Fruit fly (Drosophila melanogaster) whole organism, embryonic: Measurements from ENCODE around the gene CG5376.

Experiments
- Atf-2 ChIP-seq: fragments of 200-800 bp; sonication (Bioruptor generic); optimal IDR thresholded peaks from 2 replicates; lab custom pipeline; 2016; ENCODE audit warnings: missing biosample characterization, missing genetic modification characterization
- CG10209 ChIP-seq: fragments of 200-800 bp; sonication (Bioruptor generic); optimal IDR thresholded peaks from 3 replicates; lab custom pipeline; 2017; ENCODE audit warnings: missing biosample characterization, mild to moderate bottlenecking, missing genetic modification characterization, missing genetic modification reagents
- CG10366 ChIP-seq: fragments of 200-800 bp; sonication (Bioruptor generic); IDR thresholded peaks from 2 replicates; pipeline ENCODE4 v1.3.6; 2022; ENCODE audit warnings: missing biosample characterization, missing genetic modification characterization
- CG10565 ChIP-seq: fragments of 200-800 bp; sonication (Bioruptor generic); optimal IDR thresholded peaks from 3 replicates; lab custom pipeline; 2016; ENCODE audit warnings: missing biosample characterization, mild to moderate bottlenecking, missing genetic modification characterization
- CG14014 ChIP-seq: fragments of 200-800 bp; sonication (Bioruptor generic); IDR thresholded peaks from 2 replicates; pipeline ENCODE4 v1.3.6; 2022; ENCODE audit warnings: missing biosample characterization, missing genetic modification characterization
- CG15269 ChIP-seq: fragments of 200-800 bp; sonication (Bioruptor generic); optimal IDR thresholded peaks from 2 replicates; lab custom pipeline; 2018; ENCODE audit warnings: missing biosample characterization, mild to moderate bottlenecking, missing genetic modification characterization, moderate library complexity
- CG1529 ChIP-seq: fragments of 200-800 bp; sonication (Bioruptor generic); optimal IDR thresholded peaks from 3 replicates; lab custom pipeline; 2018; ENCODE audit warnings: missing biosample characterization, missing genetic modification characterization
- CG15696 ChIP-seq: fragments of 200-800 bp; sonication (Bioruptor generic); optimal IDR thresholded peaks from 2 replicates; lab custom pipeline; 2019; ENCODE audit warnings: missing biosample characterization, mild to moderate bottlenecking, missing genetic modification characterization, moderate library complexity
- CG1647 ChIP-seq: fragments of 200-800 bp; sonication (Bioruptor generic); optimal IDR thresholded peaks from 3 replicates; lab custom pipeline; 2016; ENCODE audit warnings: missing biosample characterization, missing genetic modification characterization
- CG2199 ChIP-seq: fragments of 200-800 bp; sonication (Bioruptor generic); IDR thresholded peaks from 3 replicates; pipeline ENCODE4 v1.3.6; 2022; ENCODE audit warnings: missing biosample characterization, missing genetic modification characterization
- CG33213 ChIP-seq: fragments of 200-800 bp; sonication (Bioruptor generic); optimal IDR thresholded peaks from 3 replicates; lab custom pipeline; 2016; ENCODE audit warnings: missing biosample characterization, missing genetic modification characterization
- CG34422 ChIP-seq: fragments of 200-800 bp; sonication (Bioruptor generic); IDR thresholded peaks from 3 replicates; pipeline ENCODE4 v1.3.6; 2022; ENCODE audit warnings: missing biosample characterization, missing genetic modification characterization
- CG4282 ChIP-seq: fragments of 200-800 bp; sonication (Bioruptor generic); optimal IDR thresholded peaks from 2 replicates; lab custom pipeline; 2016; ENCODE audit warnings: missing biosample characterization, missing genetic modification characterization
- CG43689 ChIP-seq: fragments of 200-800 bp; sonication (Bioruptor generic); IDR thresholded peaks from 2 replicates; pipeline ENCODE4 v1.3.6; 2022; ENCODE audit warnings: missing biosample characterization, missing genetic modification characterization
- CG4404 ChIP-seq: fragments of 200-800 bp; sonication (Bioruptor generic); IDR thresholded peaks from 2 replicates; pipeline ENCODE4 v1.3.6; 2022; ENCODE audit warnings: missing biosample characterization, missing genetic modification characterization
- CG7372 ChIP-seq: fragments of 200-800 bp; sonication (Bioruptor generic); IDR thresholded peaks from 2 replicates; pipeline ENCODE4 v1.3.6; 2022; ENCODE audit warnings: missing biosample characterization, missing genetic modification characterization
- CG8281 ChIP-seq: fragments of 200-800 bp; sonication (Bioruptor generic); optimal IDR thresholded peaks from 2 replicates; lab custom pipeline; 2018; ENCODE audit warnings: missing biosample characterization, mild to moderate bottlenecking, missing genetic modification characterization, moderate library complexity
- D19B ChIP-seq: fragments of 200-800 bp; sonication (Bioruptor generic); optimal IDR thresholded peaks from 2 replicates; lab custom pipeline; 2017; ENCODE audit warnings: missing biosample characterization, mild to moderate bottlenecking, missing genetic modification characterization
- Dek ChIP-seq: fragments of 200-800 bp; sonication (Bioruptor generic); optimal IDR thresholded peaks from 3 replicates; lab custom pipeline; 2019; ENCODE audit warnings: missing biosample characterization, mild to moderate bottlenecking, missing genetic modification characterization, moderate library complexity
- Ets97D ChIP-seq: fragments of 200-800 bp; sonication (Bioruptor generic); optimal IDR thresholded peaks from 3 replicates; lab custom pipeline; 2016; ENCODE audit warnings: missing biosample characterization, missing genetic modification characterization
- HLH4C ChIP-seq: fragments of 200-800 bp; sonication (Bioruptor generic); IDR thresholded peaks from 3 replicates; pipeline ENCODE4 v1.3.6; 2022; ENCODE audit warnings: missing biosample characterization, missing genetic modification characterization; ENCODE audit not compliant: partially characterized antibody
- HLH54F ChIP-seq: fragments of 200-800 bp; sonication (Bioruptor generic); optimal IDR thresholded peaks from 3 replicates; lab custom pipeline; 2016; ENCODE audit warnings: missing biosample characterization, missing genetic modification characterization
- Hand ChIP-seq: fragments of 200-800 bp; sonication (Bioruptor generic); optimal IDR thresholded peaks from 2 replicates; lab custom pipeline; 2017; ENCODE audit warnings: mild to moderate bottlenecking, missing biosample characterization, missing genetic modification reagents, missing genetic modification characterization
- NfI ChIP-seq: fragments of 200-800 bp; sonication (Bioruptor generic); optimal IDR thresholded peaks from 3 replicates; lab custom pipeline; 2018; ENCODE audit warnings: missing biosample characterization, mild to moderate bottlenecking, missing genetic modification characterization, moderate library complexity
- Tbp ChIP-seq: fragments of >200 bp; optimal IDR thresholded peaks from 2 replicates; lab custom pipeline; 2018; ENCODE audit warnings: missing biosample characterization, missing genetic modification characterization
- ara ChIP-seq: fragments of 200-800 bp; sonication (Bioruptor generic); IDR thresholded peaks from 2 replicates; pipeline ENCODE4 v1.3.6; 2022; ENCODE audit warnings: missing biosample characterization, missing genetic modification characterization
- bigmax ChIP-seq: fragments of 200-800 bp; sonication (Bioruptor generic); optimal IDR thresholded peaks from 2 replicates; lab custom pipeline; 2018; ENCODE audit warnings: missing biosample characterization, mild to moderate bottlenecking, missing genetic modification characterization
- chif ChIP-seq, 2 experiments: fragments of 200-800 bp; sonication (Bioruptor generic); optimal IDR thresholded peaks; 3 replicates each; lab custom pipeline; 2016; ENCODE audit warnings: missing biosample characterization in 2 of 2, missing genetic modification characterization in 2 of 2
- chn ChIP-seq: fragments of 200-800 bp; sonication (Bioruptor generic); optimal IDR thresholded peaks from 2 replicates; lab custom pipeline; 2016; ENCODE audit warnings: missing biosample characterization, missing genetic modification characterization
- ems ChIP-seq: fragments of 200-800 bp; sonication (Bioruptor generic); optimal IDR thresholded peaks from 3 replicates; lab custom pipeline; 2016; ENCODE audit warnings: missing biosample characterization, missing genetic modification characterization
- eyg ChIP-seq: fragments of 200-800 bp; sonication (Bioruptor generic); optimal IDR thresholded peaks from 3 replicates; lab custom pipeline; 2016; ENCODE audit warnings: missing biosample characterization, missing genetic modification characterization
- fd64A ChIP-seq: fragments of 200-800 bp; sonication (Bioruptor generic); optimal IDR thresholded peaks from 3 replicates; lab custom pipeline; 2018; ENCODE audit warnings: missing biosample characterization, mild to moderate bottlenecking, missing genetic modification characterization
- fd96Cb ChIP-seq: fragments of 200-800 bp; sonication (Bioruptor generic); optimal IDR thresholded peaks from 2 replicates; lab custom pipeline; 2018; ENCODE audit warnings: missing biosample characterization, mild to moderate bottlenecking, missing genetic modification characterization, moderate library complexity
- fru ChIP-seq: fragments of >200 bp; optimal IDR thresholded peaks from 2 replicates; lab custom pipeline; 2017
- grn ChIP-seq: fragments of 200-800 bp; sonication (Bioruptor generic); optimal IDR thresholded peaks from 3 replicates; lab custom pipeline; 2017; ENCODE audit warnings: missing biosample characterization, missing genetic modification characterization
- ham ChIP-seq: fragments of 200-800 bp; sonication (Bioruptor generic); IDR thresholded peaks from 2 replicates; pipeline ENCODE4 v1.3.6; 2022; ENCODE audit warnings: missing biosample characterization, missing genetic modification characterization
- hkb ChIP-seq, 2 experiments: fragments of 200-800 bp in 1 of 2; fragments of >200 bp in 1 of 2; sonication (Bioruptor generic) in 1 of 2; IDR thresholded peaks in 1 of 2; optimal IDR thresholded peaks in 1 of 2; 2 replicates each; pipeline versions ENCODE4 v1.3.6 to Lab custom; 2017 to 2022; ENCODE audit warnings: missing biosample characterization in 1 of 2, missing genetic modification characterization in 1 of 2
- kay ChIP-seq: fragments of 200-800 bp; sonication (Bioruptor generic); optimal IDR thresholded peaks from 2 replicates; lab custom pipeline; 2016; ENCODE audit warnings: missing biosample characterization, missing genetic modification characterization
- lbe ChIP-seq: fragments of 200-800 bp; sonication (Bioruptor generic); optimal IDR thresholded peaks from 2 replicates; lab custom pipeline; 2016; ENCODE audit warnings: missing biosample characterization, mild to moderate bottlenecking, missing genetic modification characterization
- maf-S ChIP-seq: fragments of 200-800 bp; sonication (Bioruptor generic); optimal IDR thresholded peaks from 2 replicates; lab custom pipeline; 2016; ENCODE audit warnings: missing biosample characterization, missing genetic modification characterization
- nau ChIP-seq: fragments of 200-800 bp; sonication (Bioruptor generic); optimal IDR thresholded peaks from 3 replicates; lab custom pipeline; 2017; ENCODE audit warnings: missing biosample characterization, mild to moderate bottlenecking, missing genetic modification characterization, missing genetic modification reagents
- oc ChIP-seq: fragments of 200-800 bp; sonication (Bioruptor generic); optimal IDR thresholded peaks from 2 replicates; lab custom pipeline; 2018; ENCODE audit warnings: missing biosample characterization, mild to moderate bottlenecking, missing genetic modification characterization, moderate library complexity
- pan ChIP-seq, 4 experiments: fragments of >200 bp in 3 of 4; fragments of 200-800 bp in 1 of 4; sonication (Bioruptor generic) in 1 of 4; optimal IDR thresholded peaks in 3 of 4; IDR thresholded peaks in 1 of 4; 2 replicates each; pipeline versions ENCODE4 v1.3.6 to Lab custom; 2017 to 2022; ENCODE audit warnings: missing biosample characterization in 2 of 4, missing genetic modification characterization in 2 of 4, mixed read lengths in 1 of 4
- peb ChIP-seq: fragments of 200-800 bp; sonication (Bioruptor generic); IDR thresholded peaks from 2 replicates; pipeline ENCODE4 v1.3.6; 2022; ENCODE audit warnings: missing biosample characterization, missing genetic modification characterization
- phol ChIP-seq: fragments of 200-800 bp; sonication (Bioruptor generic); optimal IDR thresholded peaks from 3 replicates; lab custom pipeline; 2018; ENCODE audit warnings: missing biosample characterization, mild to moderate bottlenecking, missing genetic modification characterization, moderate library complexity
- pita ChIP-seq: fragments of 200-800 bp; sonication (Bioruptor generic); optimal IDR thresholded peaks from 2 replicates; lab custom pipeline; 2017; ENCODE audit warnings: missing biosample characterization, mild to moderate bottlenecking, missing genetic modification characterization
- row ChIP-seq: fragments of 200-800 bp; sonication (Bioruptor generic); IDR thresholded peaks from 3 replicates; pipeline ENCODE4 v1.3.6; 2022; ENCODE audit warnings: missing biosample characterization, missing genetic modification characterization
- sqz ChIP-seq: fragments of 200-800 bp; sonication (Bioruptor generic); optimal IDR thresholded peaks from 3 replicates; lab custom pipeline; 2018; ENCODE audit warnings: missing biosample characterization, mild to moderate bottlenecking, missing genetic modification characterization
- usp ChIP-seq: fragments of >200 bp; optimal IDR thresholded peaks from 2 replicates; lab custom pipeline; 2017; ENCODE audit warnings: missing biosample characterization, missing genetic modification characterization
- z ChIP-seq: fragments of 200-800 bp; sonication (Bioruptor generic); IDR thresholded peaks from 3 replicates; pipeline ENCODE4 v1.3.6; 2022; ENCODE audit warnings: missing biosample characterization, missing genetic modification characterization
- zfh2 ChIP-seq: fragments of 200-800 bp; sonication (Bioruptor generic); optimal IDR thresholded peaks from 2 replicates; lab custom pipeline; 2016; ENCODE audit warnings: missing biosample characterization, missing genetic modification characterization

Gene CG5376

dm6 chr3R:22447874-22448254, 40.9 kb downstream of the CG5376 start, which contains the start of gene CG34376 (continued):
- TF ChIP-seq eyg (GFP tag; lab: Kevin White, UChicago) (no peak), lbe (GFP tag; lab: Kevin White, UChicago) (no peak), CG15696 (tag; lab: Kevin White, UChicago) (no peak), Tbp (GFP tag; lab: Kevin White, UChicago) (no peak), Hand (GFP tag; lab: Kevin White, UChicago) (no peak), Atf-2 (GFP tag; lab: Kevin White, UChicago) (no peak), CG15269 (tag; lab: Kevin White, UChicago) (no peak), CG33213 (GFP tag; lab: Kevin White, UChicago) (peak; percentile 36), CG4404 (GFP tag; lab: Robert Waterston, UW) (no peak), ham (GFP tag; lab: Robert Waterston, UW) (peak; percentile 61; the same call in 1 of the 2 replicates), fru (lab: Kevin White, UChicago) (no peak), CG10366 (GFP tag; lab: Robert Waterston, UW) (peak; percentile 34; the same call in 1 of the 2 replicates), row (GFP tag; lab: Robert Waterston, UW) (peak; percentile 57), Dek (tag; lab: Kevin White, UChicago) (peak; percentile 63), D19B (GFP tag; lab: Kevin White, UChicago) (no peak), CG43689 (GFP tag; lab: Robert Waterston, UW) (no peak), kay (GFP tag; lab: Kevin White, UChicago) (no peak), ara (GFP tag; lab: Robert Waterston, UW) (peak; percentile 51), CG4282 (GFP tag; lab: Kevin White, UChicago) (no peak), NfI (GFP tag; lab: Kevin White, UChicago) (peak; percentile 49), chif (GFP tag; optimal IDR thresholded peaks at IDR 0.05; lab: Kevin White, UChicago) (no peak), CG14014 (GFP tag; lab: Robert Waterston, UW) (peak; percentile 41), CG10565 (GFP tag; lab: Kevin White, UChicago) (no peak), CG2199 (GFP tag; lab: Robert Waterston, UW) (0 out of 3 replicates have a peak, but pooled peaks have one; percentile 61), CG1647 (GFP tag; lab: Kevin White, UChicago) (peak; percentile 1), pan (optimal IDR thresholded peaks at IDR 0.05; lab: Kevin White, UChicago) (no peak), pan (GFP tag; optimal IDR thresholded peaks at IDR 0.05 in 1 of 2, IDR thresholded peaks at IDR 0.05 in 1 of 2) (peak in 1 of 2 experiments; percentile 56), usp (no peak), CG10209 (GFP tag; lab: Kevin White, UChicago) (no peak), pita (GFP tag; lab: Kevin White, UChicago) (no peak), phol (tag; lab: Kevin White, UChicago) (peak; percentile 49), fd96Cb (no peak), ems (GFP tag; lab: Kevin White, UChicago) (no peak), HLH54F (GFP tag; lab: Kevin White, UChicago) (no peak), CG7372 (GFP tag; lab: Robert Waterston, UW) (peak; percentile 13; the same call in 1 of the 2 replicates), peb (no peak), Ets97D (GFP tag; lab: Kevin White, UChicago) (peak; percentile 68), CG34422 (GFP tag; lab: Robert Waterston, UW) (peak; percentile 75; the same call in 1 of the 3 replicates), sqz (GFP tag; lab: Kevin White, UChicago) (peak; percentile 42), CG1529 (GFP tag; lab: Kevin White, UChicago) (no peak), CG8281 (tag; lab: Kevin White, UChicago) (no peak), fd64A (GFP tag; lab: Kevin White, UChicago) (no peak), nau (GFP tag; lab: Kevin White, UChicago) (peak; percentile 29), chn (GFP tag; lab: Kevin White, UChicago) (no peak), z (0 out of 3 replicates have a peak, but pooled peaks have one; percentile 9), bigmax (GFP tag; lab: Kevin White, UChicago) (no peak), zfh2 (GFP tag; lab: Kevin White, UChicago) (peak; percentile 28), HLH4C (GFP tag; lab: Robert Waterston, UW) (peak; percentile 39; the same call in 2 of the 3 replicates), oc (tag; lab: Kevin White, UChicago) (peak; percentile 21), maf-S (no peak), hkb (optimal IDR thresholded peaks at IDR 0.05; lab: Kevin White, UChicago) (no peak), hkb (GFP tag; IDR thresholded peaks at IDR 0.05; lab: Robert Waterston, UW) (peak; percentile 45), grn (GFP tag; lab: Kevin White, UChicago) (peak; percentile 77)
